Fruit fly (Drosophila melanogaster) whole organism, pupa: ENCODE data around the gene CG13921.

Experiments
- CG10348 ChIP-seq: fragments of 200-800 bp; sonication (Bioruptor generic); IDR thresholded peaks from 2 replicates; pipeline ENCODE4 v1.3.6; 2022; ENCODE audit warnings: missing biosample characterization, missing genetic modification characterization
- CG12605 ChIP-seq: fragments of 200-800 bp; sonication (Bioruptor generic); IDR thresholded peaks from 2 replicates; pipeline ENCODE4 v1.3.6; 2022; ENCODE audit warnings: missing biosample characterization, missing genetic modification characterization
- CG13204 ChIP-seq: fragments of 200-800 bp; sonication (Bioruptor generic); optimal IDR thresholded peaks from 2 replicates; lab custom pipeline; 2018; ENCODE audit warnings: missing biosample characterization, mild to moderate bottlenecking, missing genetic modification characterization, moderate library complexity
- CG14655 ChIP-seq: fragments of 200-800 bp; sonication (Bioruptor generic); optimal IDR thresholded peaks from 3 replicates; lab custom pipeline; 2017; ENCODE audit warnings: mild to moderate bottlenecking, missing biosample characterization, missing genetic modification reagents, missing genetic modification characterization
- CG15710 ChIP-seq: fragments of 200-800 bp; sonication (Bioruptor generic); optimal IDR thresholded peaks from 2 replicates; lab custom pipeline; 2018; ENCODE audit warnings: missing biosample characterization, mild to moderate bottlenecking, missing genetic modification characterization, moderate library complexity
- CG17806 ChIP-seq: fragments of 200-800 bp; sonication (Bioruptor generic); optimal IDR thresholded peaks from 2 replicates; lab custom pipeline; 2018; ENCODE audit warnings: missing biosample characterization, mild to moderate bottlenecking, missing genetic modification characterization, moderate library complexity
- CG32121 ChIP-seq: fragments of 200-800 bp; sonication (Bioruptor generic); IDR thresholded peaks from 2 replicates; pipeline ENCODE4 v1.3.6; 2022; ENCODE audit warnings: missing biosample characterization, missing genetic modification characterization
- CG34367 ChIP-seq: fragments of 200-800 bp; sonication (Bioruptor generic); optimal IDR thresholded peaks from 2 replicates; lab custom pipeline; 2018; ENCODE audit warnings: missing biosample characterization, mild to moderate bottlenecking, missing genetic modification characterization
- CG4496 ChIP-seq: fragments of 200-800 bp; sonication (Bioruptor generic); IDR thresholded peaks from 3 replicates; pipeline ENCODE4 v1.3.6; 2022; ENCODE audit warnings: missing biosample characterization, missing genetic modification characterization
- CG8159 ChIP-seq: fragments of 200-800 bp; sonication (Bioruptor generic); optimal IDR thresholded peaks from 3 replicates; lab custom pipeline; 2018; ENCODE audit warnings: missing biosample characterization, mild to moderate bottlenecking, missing genetic modification characterization, moderate library complexity
- CG8301 ChIP-seq: fragments of 200-800 bp; sonication (Bioruptor generic); optimal IDR thresholded peaks from 2 replicates; lab custom pipeline; 2018; ENCODE audit warnings: missing biosample characterization, mild to moderate bottlenecking, missing genetic modification characterization
- CG9948 ChIP-seq: fragments of 200-800 bp; sonication (Bioruptor generic); optimal IDR thresholded peaks from 2 replicates; lab custom pipeline; 2018; ENCODE audit warnings: missing biosample characterization, mild to moderate bottlenecking, missing genetic modification characterization, moderate library complexity
- D1 ChIP-seq: fragments of 200-800 bp; sonication (Bioruptor generic); optimal IDR thresholded peaks from 2 replicates; lab custom pipeline; 2018; ENCODE audit warnings: missing biosample characterization, mild to moderate bottlenecking, missing genetic modification characterization, moderate library complexity
- EcR ChIP-seq: fragments of 200-800 bp; sonication (Bioruptor generic); optimal IDR thresholded peaks from 3 replicates; lab custom pipeline; 2019; ENCODE audit warnings: missing biosample characterization, missing genetic modification characterization, mild to moderate bottlenecking, moderate library complexity, missing genetic modification reagents
- Ets98B ChIP-seq: fragments of 200-800 bp; sonication (Bioruptor generic); IDR thresholded peaks from 2 replicates; pipeline ENCODE4 v1.3.6; 2022; ENCODE audit warnings: missing biosample characterization, missing genetic modification characterization
- Pif1A ChIP-seq: fragments of 200-800 bp; sonication (Bioruptor generic); optimal IDR thresholded peaks from 3 replicates; lab custom pipeline; 2016; ENCODE audit warnings: missing biosample characterization, missing genetic modification characterization
- Pif1B ChIP-seq: fragments of 200-800 bp; sonication (Bioruptor generic); optimal IDR thresholded peaks from 3 replicates; lab custom pipeline; 2016; ENCODE audit warnings: missing biosample characterization, missing genetic modification characterization
- Snoo ChIP-seq: fragments of 200-800 bp; sonication (Bioruptor generic); optimal IDR thresholded peaks from 3 replicates; lab custom pipeline; 2017; ENCODE audit warnings: missing biosample characterization, mild to moderate bottlenecking, missing genetic modification characterization, inconsistent platforms
- fd96Ca ChIP-seq: fragments of 200-800 bp; sonication (Bioruptor generic); IDR thresholded peaks from 3 replicates; pipeline ENCODE4 v1.3.6; 2022; ENCODE audit warnings: missing biosample characterization, missing genetic modification characterization
- gl ChIP-seq: fragments of 200-800 bp; sonication (Bioruptor generic); optimal IDR thresholded peaks from 2 replicates; lab custom pipeline; 2018; ENCODE audit warnings: missing biosample characterization, mild to moderate bottlenecking, missing genetic modification characterization
- rn ChIP-seq: fragments of 200-800 bp; sonication (Bioruptor generic); IDR thresholded peaks from 2 replicates; pipeline ENCODE4 v1.3.6; 2022; ENCODE audit warnings: missing biosample characterization, missing genetic modification characterization

Gene CG13921

DNA sequence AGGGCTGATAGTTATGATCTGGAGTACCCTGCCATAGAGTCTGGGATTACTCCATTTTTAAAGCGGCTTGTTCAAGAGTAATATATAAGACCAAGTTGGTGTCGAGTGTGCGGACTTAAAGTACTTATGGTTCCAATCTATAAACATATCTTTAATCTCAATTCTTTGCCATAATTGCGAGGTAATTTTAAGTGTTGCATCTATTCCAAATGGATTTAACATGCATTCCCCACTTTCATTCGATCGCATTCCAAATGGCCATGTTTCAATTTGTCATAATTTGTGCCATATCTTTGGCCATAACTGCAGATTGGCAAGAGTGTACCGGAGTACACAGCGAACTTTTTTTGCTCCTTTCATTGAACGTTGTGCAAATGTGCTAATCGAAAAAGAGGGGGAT lies 35.5 kb upstream of the CG13921 start:
- TF ChIP-seq CG17806 (tag; lab: Kevin White, UChicago): peak; percentile 34
- TF ChIP-seq CG15710: peak; percentile 63
- no peak for TF ChIP-seq CG4496 (GFP tag; lab: Robert Waterston, UW)
- TF ChIP-seq CG8159: peak; percentile 67
- TF ChIP-seq CG8301 (tag; lab: Kevin White, UChicago): no peak
- peak; percentile 52 for TF ChIP-seq CG34367 (tag; lab: Kevin White, UChicago)

DNA sequence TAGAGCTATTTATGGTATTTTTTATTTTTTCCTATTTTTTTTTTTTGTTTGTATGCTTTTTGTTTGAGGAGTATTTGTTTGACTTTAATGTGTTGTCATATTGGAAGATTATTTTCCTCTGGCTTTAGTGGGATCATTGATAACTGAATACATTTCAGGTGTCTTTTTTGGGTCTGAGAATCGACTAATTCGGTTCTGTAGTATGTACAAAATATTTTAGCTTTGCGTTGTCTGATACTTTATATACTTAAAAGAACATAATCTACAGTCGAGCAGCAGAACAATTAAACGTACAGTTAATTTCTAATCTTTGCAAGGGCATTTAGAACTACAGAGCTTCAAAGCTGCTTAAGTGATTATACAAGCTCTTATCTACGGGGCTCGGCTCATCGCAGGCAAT lies 23.7 kb upstream of the CG13921 start, which contains the start of gene CG18171:
CG18171 (minus strand) TSS at position 101 of the 400 bp plus-strand sequence.
- TF ChIP-seq CG34367 (tag; lab: Kevin White, UChicago) (no peak), CG10348 (GFP tag; lab: Robert Waterston, UW) (no peak), gl (no peak), Snoo (tag; lab: Kevin White, UChicago) (no peak)
- TF ChIP-seq, all 21 proteins: peak for 0

DNA sequence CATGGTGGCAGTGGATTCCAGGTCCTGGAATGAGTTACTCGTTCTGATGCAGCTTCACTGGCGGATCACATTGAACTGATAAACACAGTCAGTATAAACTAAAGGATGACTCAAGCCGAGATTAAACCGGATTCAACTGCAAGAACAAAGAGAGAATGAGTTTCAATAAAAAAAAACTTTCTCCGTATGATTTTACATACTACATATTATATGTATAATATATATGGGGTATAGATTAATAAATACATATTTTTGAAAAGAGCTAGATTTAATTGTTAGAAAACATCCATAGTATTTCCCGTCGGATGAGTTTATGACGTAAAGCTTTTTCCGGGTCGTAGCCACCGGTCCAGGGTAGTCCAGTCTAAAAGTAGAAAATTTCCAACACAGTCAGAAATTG lies 22.6 kb upstream of the CG13921 start, which contains the start of gene CG12035:
CG12035 (plus strand) TSS at position 301 of the 400 bp plus-strand sequence.
- no peak for TF ChIP-seq CG17806 (tag; lab: Kevin White, UChicago)
- no peak for TF ChIP-seq CG34367 (tag; lab: Kevin White, UChicago)
- no peak for TF ChIP-seq Ets98B (GFP tag; lab: Robert Waterston, UW)
- TF ChIP-seq Snoo (tag; lab: Kevin White, UChicago): no peak
- TF ChIP-seq rn (GFP tag; lab: Robert Waterston, UW): no peak
- TF ChIP-seq CG10348 (GFP tag; lab: Robert Waterston, UW): no peak
- no peak for TF ChIP-seq D1 (tag; lab: Kevin White, UChicago)
- TF ChIP-seq Pif1B (GFP tag; lab: Kevin White, UChicago): no peak

DNA sequence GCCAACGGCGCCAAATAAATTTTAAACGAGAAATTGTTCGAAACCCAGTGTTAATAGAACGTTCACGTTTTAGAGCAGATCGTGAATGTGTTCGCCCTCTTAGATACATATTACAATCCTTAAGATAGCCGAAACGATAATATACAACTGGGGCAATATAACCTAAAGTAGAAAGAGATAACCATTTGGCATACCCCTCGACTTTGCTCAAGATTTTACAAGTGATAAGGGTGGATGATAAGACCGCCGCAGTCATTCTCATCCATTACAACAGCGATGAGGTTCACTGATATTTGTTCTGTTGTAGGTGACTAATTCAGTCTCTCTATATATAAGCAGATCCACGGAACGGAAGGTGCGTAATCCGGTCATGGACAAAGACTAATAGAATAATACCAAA lies 20.0 kb upstream of the CG13921 start:
- TF ChIP-seq Pif1B (GFP tag; lab: Kevin White, UChicago): no peak
- peak; percentile 9 for TF ChIP-seq EcR

DNA sequence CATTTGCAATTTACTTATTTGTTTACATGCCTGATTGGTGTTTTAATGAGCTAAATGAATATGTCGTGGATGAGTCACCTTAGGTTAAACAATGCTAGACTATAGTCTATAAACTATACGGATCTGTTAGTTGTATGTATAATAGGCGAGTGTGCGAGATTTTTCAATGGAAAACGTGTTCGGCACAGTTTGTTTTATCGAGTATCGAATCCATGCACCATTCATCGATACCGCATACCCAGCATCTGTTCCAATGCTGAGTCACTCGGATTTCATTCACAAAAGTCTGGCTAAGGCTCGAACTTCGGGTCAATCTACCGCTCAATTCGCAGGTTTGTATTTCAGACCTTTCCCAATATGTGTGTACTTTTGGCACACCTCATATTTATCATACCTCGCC lies 19.3 kb upstream of the CG13921 start:
- no peak for TF ChIP-seq fd96Ca
- no peak for TF ChIP-seq Ets98B (GFP tag; lab: Robert Waterston, UW)
- no peak for TF ChIP-seq Pif1A
- TF ChIP-seq CG15710: no peak
- TF ChIP-seq rn (GFP tag; lab: Robert Waterston, UW): no peak
- TF ChIP-seq, all 21 proteins: peak for 0

DNA sequence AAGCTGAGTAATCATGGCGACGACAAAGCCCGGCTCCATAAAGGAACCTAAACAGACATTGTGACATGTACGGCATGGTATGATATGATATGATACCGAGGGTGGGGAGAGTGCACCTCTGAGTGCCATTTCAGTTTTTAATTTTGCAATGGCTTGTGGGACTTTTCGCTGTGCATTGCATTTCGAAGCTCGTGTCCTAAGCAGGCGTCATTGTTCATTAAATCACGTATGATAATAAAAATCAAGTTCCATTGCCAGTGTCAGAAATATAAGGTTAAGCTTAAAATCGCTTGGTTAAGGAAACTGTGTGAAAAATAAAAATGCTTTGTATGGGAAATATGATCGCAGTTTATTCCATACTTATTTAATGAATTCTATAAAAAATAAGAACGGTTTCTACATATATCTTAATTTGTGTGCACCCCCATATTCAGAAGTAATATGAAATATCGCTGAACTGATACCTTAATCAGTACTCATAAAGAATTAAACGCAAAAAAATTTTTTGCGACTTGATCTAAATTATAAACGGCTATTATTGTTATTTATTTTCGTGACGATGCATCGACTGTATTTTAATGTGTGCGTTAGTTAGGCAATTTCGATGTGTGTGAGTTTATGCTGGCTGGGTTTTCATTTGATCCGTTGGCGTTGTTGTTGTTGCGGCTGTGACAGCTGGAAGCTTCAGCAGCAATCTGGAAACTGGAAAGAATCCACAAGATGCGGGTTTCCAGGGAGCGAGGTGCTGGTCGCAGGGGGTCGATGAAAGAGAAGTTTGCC lies 17.1 kb upstream of the CG13921 start:
- TF ChIP-seq CG14655 (GFP tag; lab: Kevin White, UChicago) (no peak), CG9948 (tag; lab: Kevin White, UChicago) (no peak), CG10348 (GFP tag; lab: Robert Waterston, UW) (no peak), CG12605 (no peak), CG15710 (no peak), Snoo (tag; lab: Kevin White, UChicago) (no peak), rn (GFP tag; lab: Robert Waterston, UW) (no peak)

DNA sequence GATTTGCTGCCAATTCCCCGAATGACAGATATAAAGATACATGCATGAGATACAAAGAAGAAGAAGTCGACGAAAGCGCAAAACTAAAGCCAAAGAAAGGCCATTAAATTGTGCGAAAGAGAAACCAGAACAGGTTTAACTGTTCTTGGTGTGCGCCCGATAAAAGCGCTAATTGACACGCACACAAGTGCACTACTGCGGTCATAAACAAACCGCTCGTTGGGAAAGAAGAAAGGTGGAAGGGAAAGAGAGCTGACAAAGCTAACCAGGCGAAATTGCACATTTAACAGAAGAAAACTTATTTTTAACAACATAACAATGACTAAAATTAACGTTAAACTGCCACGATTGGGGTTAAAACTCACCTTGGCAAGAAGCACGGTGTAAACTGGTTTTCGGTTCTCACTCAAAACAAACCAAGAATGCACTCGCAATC lies 16.5 kb upstream of the CG13921 start:
- TF ChIP-seq D1 (tag; lab: Kevin White, UChicago) (no peak), EcR (peak; percentile 73), Snoo (tag; lab: Kevin White, UChicago) (no peak), fd96Ca (no peak), CG34367 (tag; lab: Kevin White, UChicago) (no peak), Ets98B (GFP tag; lab: Robert Waterston, UW) (no peak), CG8159 (no peak), CG13204 (GFP tag; lab: Kevin White, UChicago) (peak; percentile 3), Pif1A (no peak), CG9948 (tag; lab: Kevin White, UChicago) (no peak), gl (no peak), CG15710 (no peak), CG10348 (GFP tag; lab: Robert Waterston, UW) (no peak), Pif1B (GFP tag; lab: Kevin White, UChicago) (no peak)

DNA sequence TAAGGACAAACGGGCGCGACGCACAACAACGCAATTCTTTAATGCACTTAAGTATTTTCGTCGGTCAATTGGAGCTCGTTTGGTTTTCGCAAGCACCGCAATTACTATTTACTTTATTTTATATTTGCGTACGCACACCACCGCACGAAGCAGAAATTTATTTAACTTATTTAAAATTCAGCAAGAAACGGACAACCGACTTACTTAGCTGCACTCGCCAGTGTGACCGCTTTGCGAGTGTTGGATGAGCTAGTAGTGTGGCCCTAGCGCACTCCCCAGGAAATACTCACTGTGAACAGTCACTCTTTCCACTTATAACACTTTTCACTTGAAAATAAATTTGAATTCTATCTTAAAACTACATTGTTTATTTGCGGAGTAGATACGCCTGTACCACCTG lies 15.8 kb upstream of the CG13921 start, which contains the start of gene drpr:
drpr (minus strand) TSS at position 235 of the 400 bp plus-strand sequence.
- TF ChIP-seq CG8301 (tag; lab: Kevin White, UChicago) (no peak), CG8159 (peak; percentile 18), Ets98B (GFP tag; lab: Robert Waterston, UW) (peak; percentile 15; the same call in 1 of the 2 replicates), CG32121 (GFP tag; lab: Robert Waterston, UW) (no peak), gl (no peak), Snoo (tag; lab: Kevin White, UChicago) (peak; percentile 53), Pif1B (GFP tag; lab: Kevin White, UChicago) (peak; percentile 61), CG12605 (no peak)
